Worm (Caenorhabditis elegans) whole organism, L3 larva: ENCODE measurements around the gene C07H6.2.

Experiments used
- R02D3.7 ChIP-seq: fragments of 150-350 bp; optimal IDR thresholded peaks from 2 replicates; lab custom pipeline; 2014; ENCODE audit warnings: missing biosample characterization, missing genetic modification characterization
- ZK546.5 ChIP-seq: sonication (generic microtip); optimal IDR thresholded peaks from 2 replicates; lab custom pipeline; 2017; ENCODE audit warnings: missing biosample characterization, missing genetic modification characterization
- aly-2 ChIP-seq: fragments of 150-350 bp; optimal IDR thresholded peaks from 2 replicates; lab custom pipeline; 2014; ENCODE audit warnings: missing biosample characterization, missing genetic modification characterization
- ama-1 ChIP-seq: fragments of 150-350 bp; optimal IDR thresholded peaks from 2 replicates; lab custom pipeline; 2018
- ceh-9 ChIP-seq: sonication (generic microtip); optimal IDR thresholded peaks from 2 replicates; lab custom pipeline; 2018; ENCODE audit warnings: missing biosample characterization, missing genetic modification characterization
- daf-12 ChIP-seq: fragments of 150-350 bp; optimal IDR thresholded peaks from 2 replicates; lab custom pipeline; 2014; ENCODE audit warnings: missing biosample characterization, missing genetic modification reagents, missing genetic modification characterization
- egl-27 ChIP-seq: sonication (generic microtip); optimal IDR thresholded peaks from 4 replicates; lab custom pipeline; 2017; ENCODE audit warnings: missing biosample characterization, missing genetic modification reagents, missing genetic modification characterization
- elt-1 ChIP-seq: fragments of 150-350 bp; optimal IDR thresholded peaks from 2 replicates; lab custom pipeline; 2014; ENCODE audit warnings: missing biosample characterization, missing genetic modification characterization
- elt-2 ChIP-seq: sonication (generic microtip); optimal IDR thresholded peaks from 2 replicates; lab custom pipeline; 2016; ENCODE audit warnings: missing genetic modification reagents, mild to moderate bottlenecking, missing genetic modification characterization, missing compliant biosample characterization
- elt-3 ChIP-seq, 3 experiments: fragments of 150-350 bp in 1 of 3; sonication (generic microtip) in 2 of 3; optimal IDR thresholded peaks; 2 replicates in 2 of 3; 4 replicates in 1 of 3; lab custom pipeline; 2014 to 2017; ENCODE audit warnings: missing biosample characterization in 3 of 3, missing genetic modification characterization in 3 of 3
- hmg-11 ChIP-seq: sonication (generic microtip); optimal IDR thresholded peaks from 2 replicates; lab custom pipeline; 2016; ENCODE audit warnings: missing genetic modification characterization, missing compliant biosample characterization
- jun-1 ChIP-seq: fragments of 150-350 bp; optimal IDR thresholded peaks from 2 replicates; lab custom pipeline; 2014; ENCODE audit warnings: missing biosample characterization, missing genetic modification reagents, missing genetic modification characterization
- lin-15B ChIP-seq: fragments of 150-350 bp; optimal IDR thresholded peaks from 2 replicates; lab custom pipeline; 2014; ENCODE audit warnings: missing biosample characterization, missing genetic modification characterization
- lin-39 ChIP-seq: fragments of 150-350 bp; optimal IDR thresholded peaks from 2 replicates; lab custom pipeline; 2018; ENCODE audit warnings: missing biosample characterization, missing genetic modification reagents, missing genetic modification characterization
- mdl-1 ChIP-seq: fragments of 150-350 bp; optimal IDR thresholded peaks from 2 replicates; lab custom pipeline; 2014; ENCODE audit warnings: missing biosample characterization, missing genetic modification characterization
- nfya-1 ChIP-seq: sonication (generic microtip); optimal IDR thresholded peaks from 2 replicates; lab custom pipeline; 2017; ENCODE audit warnings: missing genetic modification characterization, mild to moderate bottlenecking, missing compliant biosample characterization, antibody characterized with exemption, moderate library complexity; ENCODE audit not compliant: insufficient read depth
- nhr-11 ChIP-seq: fragments of 150-350 bp; optimal IDR thresholded peaks from 2 replicates; lab custom pipeline; 2014; ENCODE audit warnings: missing biosample characterization, missing genetic modification characterization
- nhr-12 ChIP-seq: fragments of 150-350 bp; optimal IDR thresholded peaks from 2 replicates; lab custom pipeline; 2014; ENCODE audit warnings: missing biosample characterization, missing genetic modification characterization
- nhr-23 ChIP-seq: fragments of 150-350 bp; optimal IDR thresholded peaks from 2 replicates; lab custom pipeline; 2014; ENCODE audit warnings: missing biosample characterization, missing genetic modification reagents, missing genetic modification characterization
- nhr-237 ChIP-seq: fragments of 150-350 bp; optimal IDR thresholded peaks from 2 replicates; lab custom pipeline; 2014; ENCODE audit warnings: missing biosample characterization, missing genetic modification characterization
- nhr-25 ChIP-seq: sonication (generic microtip); optimal IDR thresholded peaks from 2 replicates; lab custom pipeline; 2017; ENCODE audit warnings: missing biosample characterization, missing genetic modification characterization
- nhr-43 ChIP-seq: sonication (generic microtip); optimal IDR thresholded peaks from 2 replicates; lab custom pipeline; 2016; ENCODE audit warnings: mild to moderate bottlenecking, missing genetic modification characterization, missing compliant biosample characterization; ENCODE audit not compliant: poor library complexity, severe bottlenecking
- nhr-67 ChIP-seq: fragments of 150-350 bp; optimal IDR thresholded peaks from 2 replicates; lab custom pipeline; 2014; ENCODE audit warnings: missing biosample characterization, missing genetic modification characterization
- nhr-77 ChIP-seq: fragments of 150-350 bp; optimal IDR thresholded peaks from 2 replicates; lab custom pipeline; 2014; ENCODE audit warnings: missing biosample characterization, missing genetic modification characterization
- pqm-1 ChIP-seq: fragments of 150-350 bp; optimal IDR thresholded peaks from 2 replicates; lab custom pipeline; 2017; ENCODE audit warnings: missing biosample characterization, missing genetic modification characterization, inconsistent platforms
- snpc-4 ChIP-seq: fragments of 150-350 bp; optimal IDR thresholded peaks from 2 replicates; lab custom pipeline; 2014; ENCODE audit warnings: missing biosample characterization, missing genetic modification characterization
- unc-39 ChIP-seq: sonication (generic microtip); optimal IDR thresholded peaks from 4 replicates; lab custom pipeline; 2017; ENCODE audit warnings: missing biosample characterization, missing genetic modification characterization
- zag-1 ChIP-seq: fragments of 150-350 bp; optimal IDR thresholded peaks from 2 replicates; lab custom pipeline; 2014; ENCODE audit warnings: missing biosample characterization, missing genetic modification characterization
- ztf-11 ChIP-seq: fragments of 150-350 bp; optimal IDR thresholded peaks from 2 replicates; lab custom pipeline; 2014; ENCODE audit warnings: missing biosample characterization, missing genetic modification characterization
- ztf-4 ChIP-seq: fragments of 150-350 bp; optimal IDR thresholded peaks from 2 replicates; lab custom pipeline; 2014; ENCODE audit warnings: missing biosample characterization, missing genetic modification characterization

Gene C07H6.2

ce11 chrIII:7508128-7508635, 12.6 kb upstream of the C07H6.2 start, which contains the start of gene cls-1:
Gene cls-1, plus strand, starts transcription at chrIII:7508178.
- TF ChIP-seq unc-39 (tag; lab: Kevin White, UChicago), result no peak
- TF ChIP-seq nhr-23, result no peak
- no peak for TF ChIP-seq nhr-67
- no peak for TF ChIP-seq snpc-4 (tag; lab: Kevin White, UChicago)
- no peak for TF ChIP-seq R02D3.7 (tag; lab: Kevin White, UChicago)
- TF ChIP-seq pqm-1 (tag; lab: Kevin White, UChicago), result peak; percentile 43
- no peak for TF ChIP-seq hmg-11 (tag; lab: Kevin White, UChicago)
- TF ChIP-seq ama-1, result no peak
- TF ChIP-seq ztf-11 (tag; lab: Kevin White, UChicago), result no peak
- no peak for TF ChIP-seq jun-1 (tag; lab: Kevin White, UChicago)
- TF ChIP-seq ZK546.5, result no peak
- no peak for TF ChIP-seq nfya-1 (tag; lab: Kevin White, UChicago)
- peak; percentile 25 for TF ChIP-seq elt-2 (tag; lab: Kevin White, UChicago)

- no peak for TF ChIP-seq ztf-4 (tag; lab: Kevin White, UChicago)
- TF ChIP-seq ZK546.5, result no peak
- TF ChIP-seq R02D3.7 (tag; lab: Kevin White, UChicago), result no peak
- TF ChIP-seq nhr-25 (tag; lab: Kevin White, UChicago), result no peak
- no peak for TF ChIP-seq daf-12 (tag; lab: Kevin White, UChicago)
- TF ChIP-seq, all 47 proteins: peak for 0
Measured at ce11 chrIII:7518424-7518823, 2.4 kb upstream of the C07H6.2 start, which contains the start of gene clk-2. Gene clk-2, minus strand, starts transcription at chrIII:7518524.

ce11 chrIII:7521163-7521562, 354 bp downstream of the C07H6.2 start, which contains the start of gene lig-4:
Gene lig-4, plus strand, starts transcription at chrIII:7521463.
- no peak for TF ChIP-seq aly-2 (tag; lab: Kevin White, UChicago)
- TF ChIP-seq elt-3 (tag; optimal IDR thresholded peaks at IDR 0.05; lab: Kevin White, UChicago), result no peak
- TF ChIP-seq egl-27 (tag; lab: Kevin White, UChicago), result no peak
- no peak for TF ChIP-seq mdl-1 (tag; lab: Kevin White, UChicago)
- no peak for TF ChIP-seq nhr-25 (tag; lab: Kevin White, UChicago)
- no peak for TF ChIP-seq ceh-9 (tag; lab: Kevin White, UChicago)
- TF ChIP-seq ZK546.5, result no peak
- no peak for TF ChIP-seq lin-15B (tag; lab: Kevin White, UChicago)
- no peak for TF ChIP-seq nhr-43 (tag; lab: Kevin White, UChicago)
- TF ChIP-seq nhr-23, result no peak
- TF ChIP-seq zag-1 (tag; lab: Kevin White, UChicago), result no peak
- TF ChIP-seq elt-1 (tag; lab: Kevin White, UChicago), result no peak
- TF ChIP-seq R02D3.7 (tag; lab: Kevin White, UChicago), result no peak
- TF ChIP-seq nfya-1 (tag; lab: Kevin White, UChicago), result no peak
- no peak for TF ChIP-seq hmg-11 (tag; lab: Kevin White, UChicago)
- no peak for TF ChIP-seq jun-1 (tag; lab: Kevin White, UChicago)
- TF ChIP-seq nhr-12 (tag; lab: Kevin White, UChicago), result no peak
- no peak for TF ChIP-seq ztf-11 (tag; lab: Kevin White, UChicago)
- no peak for TF ChIP-seq daf-12 (tag; lab: Kevin White, UChicago)
- TF ChIP-seq nhr-11 (tag; lab: Kevin White, UChicago), result no peak

ce11 chrIII:7524830-7525344, 4.1 kb downstream of the C07H6.2 start:
- TF ChIP-seq hmg-11 (tag; lab: Kevin White, UChicago) (no peak), nfya-1 (tag; lab: Kevin White, UChicago) (peak; percentile 72)

- TF ChIP-seq nfya-1 (tag; lab: Kevin White, UChicago) (peak; percentile 76), R02D3.7 (tag; lab: Kevin White, UChicago) (no peak)
Measured at ce11 chrIII:7526974-7527466, 6.2 kb downstream of the C07H6.2 start.

- no peak for TF ChIP-seq nhr-11 (tag; lab: Kevin White, UChicago)
- no peak for TF ChIP-seq lin-39 (tag; lab: Kevin White, UChicago)
- TF ChIP-seq nhr-23, result no peak
- no peak for TF ChIP-seq hmg-11 (tag; lab: Kevin White, UChicago)
- no peak for TF ChIP-seq nhr-237 (tag; lab: Kevin White, UChicago)
- TF ChIP-seq jun-1 (tag; lab: Kevin White, UChicago), result no peak
- no peak for TF ChIP-seq egl-27 (tag; lab: Kevin White, UChicago)
- TF ChIP-seq nhr-77, result no peak
- TF ChIP-seq nhr-12 (tag; lab: Kevin White, UChicago), result no peak
- no peak for TF ChIP-seq daf-12 (tag; lab: Kevin White, UChicago)
- TF ChIP-seq ceh-9 (tag; lab: Kevin White, UChicago), result no peak
Measured at ce11 chrIII:7530108-7530507, 9.3 kb downstream of the C07H6.2 start.
